Worm (Caenorhabditis elegans) whole organism, L3 larva: ENCODE results near the gene nhr-139.

Source experiments
- elt-2 ChIP-seq: sonication (generic microtip); optimal IDR thresholded peaks from 2 replicates; lab custom pipeline; 2016; ENCODE audit warnings: missing genetic modification reagents, mild to moderate bottlenecking, missing genetic modification characterization, missing compliant biosample characterization
- nhr-237 ChIP-seq: fragments of 150-350 bp; optimal IDR thresholded peaks from 2 replicates; lab custom pipeline; 2014; ENCODE audit warnings: missing biosample characterization, missing genetic modification characterization
- tbx-2 ChIP-seq: sonication (generic microtip); optimal IDR thresholded peaks from 2 replicates; lab custom pipeline; 2016; ENCODE audit warnings: mild to moderate bottlenecking, missing genetic modification characterization, missing compliant biosample characterization
- unc-62 ChIP-seq: fragments of 150-350 bp; sonication (generic microtip); optimal IDR thresholded peaks from 4 replicates; lab custom pipeline; 2014; ENCODE audit warnings: missing biosample characterization, missing genetic modification reagents, missing genetic modification characterization

DNA sequence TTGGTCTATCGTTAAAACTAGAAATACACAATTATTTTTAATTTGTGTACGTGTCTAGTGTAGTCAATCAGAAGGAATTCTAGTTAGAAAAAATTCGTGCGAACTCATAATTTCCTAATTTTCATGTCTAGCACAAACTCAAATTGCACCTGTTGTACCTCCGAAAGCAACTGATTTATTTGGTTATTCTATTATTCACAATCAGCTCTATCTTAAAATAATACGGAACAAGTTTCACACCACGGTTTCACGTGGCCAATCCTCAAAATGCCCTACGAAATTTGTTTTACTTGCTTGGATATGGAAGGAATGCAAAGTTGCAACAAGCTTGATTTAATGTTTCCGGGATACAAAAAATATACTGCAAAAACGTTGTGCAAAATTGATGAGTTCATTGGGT is 25.0 kb upstream of the nhr-139 start, which contains the start of gene srw-127:
- TF ChIP-seq elt-2, result no peak
- no peak for TF ChIP-seq unc-62 (GFP tag; lab: Kevin White, UChicago)
- no peak for TF ChIP-seq nhr-237 (tag; lab: Kevin White, UChicago)
- no peak for TF ChIP-seq tbx-2 (tag; lab: Kevin White, UChicago)
